Worm (Caenorhabditis elegans) whole organism, late embryonic: Measurements from ENCODE around the gene F18A1.7.

Experiments
- C08G9.2 ChIP-seq: sonication (generic microtip); optimal IDR thresholded peaks from 2 replicates; lab custom pipeline; 2016; ENCODE audit warnings: mild to moderate bottlenecking, missing genetic modification characterization, moderate library complexity, missing compliant biosample characterization
- ama-1 ChIP-seq: fragments of 150-350 bp; optimal IDR thresholded peaks from 2 replicates; lab custom pipeline; 2014
- ceh-2 ChIP-seq: sonication (generic microtip); optimal IDR thresholded peaks from 2 replicates; lab custom pipeline; 2016; ENCODE audit warnings: missing genotype, missing genetic modification characterization, missing compliant biosample characterization
- ceh-45 ChIP-seq: fragments of 200-800 bp; sonication (Bioruptor generic); IDR thresholded peaks from 2 replicates; pipeline ENCODE4 v1.3.6; 2022; ENCODE audit warnings: missing genetic modification reagents, missing genetic modification characterization, missing compliant biosample characterization
- ceh-9 ChIP-seq: sonication (generic microtip); optimal IDR thresholded peaks from 2 replicates; lab custom pipeline; 2016; ENCODE audit warnings: mild to moderate bottlenecking, missing genetic modification characterization, inconsistent platforms, missing compliant biosample characterization
- fkh-10 ChIP-seq: fragments of 150-350 bp; optimal IDR thresholded peaks from 2 replicates; lab custom pipeline; 2014; ENCODE audit warnings: missing biosample characterization, missing genetic modification reagents, missing genetic modification characterization
- odd-2 ChIP-seq: sonication (generic microtip); optimal IDR thresholded peaks from 2 replicates; lab custom pipeline; 2017; ENCODE audit warnings: antibody characterized with exemption, mild to moderate bottlenecking, missing genetic modification characterization, missing compliant biosample characterization
- pag-3 ChIP-seq: sonication (generic microtip); optimal IDR thresholded peaks from 2 replicates; lab custom pipeline; 2016; ENCODE audit warnings: missing compliant biosample characterization, missing genetic modification characterization, borderline replicate concordance
- pax-1 ChIP-seq: fragments of 150-350 bp; optimal IDR thresholded peaks from 2 replicates; lab custom pipeline; 2014; ENCODE audit warnings: missing biosample characterization, missing genetic modification characterization
- pha-2 ChIP-seq: sonication (generic microtip); optimal IDR thresholded peaks from 2 replicates; lab custom pipeline; 2017; ENCODE audit warnings: mild to moderate bottlenecking, missing genetic modification characterization, missing compliant biosample characterization
- pha-4 ChIP-seq: fragments of 150-350 bp; optimal IDR thresholded peaks from 2 replicates; lab custom pipeline; 2018; ENCODE audit warnings: missing biosample characterization, missing genetic modification reagents, missing genetic modification characterization
- pqm-1 ChIP-seq: sonication (generic microtip); optimal IDR thresholded peaks from 2 replicates; lab custom pipeline; 2016; ENCODE audit warnings: missing genetic modification characterization, missing compliant biosample characterization
- unc-42 ChIP-seq: sonication (generic microtip); optimal IDR thresholded peaks from 2 replicates; lab custom pipeline; 2016; ENCODE audit warnings: missing genotype, missing genetic modification characterization, missing compliant biosample characterization

- TF ChIP-seq pha-4 (no peak), C08G9.2 (tag; lab: Kevin White, UChicago) (no peak), pax-1 (no peak), pqm-1 (no peak), ceh-9 (tag; lab: Kevin White, UChicago) (no peak), pag-3 (no peak), ceh-2 (no peak), odd-2 (tag; lab: Kevin White, UChicago) (no peak), unc-42 (tag; lab: Kevin White, UChicago) (no peak), ceh-45 (no peak), ama-1 (lab: Kevin White, UChicago) (no peak), fkh-10 (GFP tag; lab: Kevin White, UChicago) (no peak), pha-2 (tag; lab: Kevin White, UChicago) (no peak)
Observed at ce11 chrII:7663028-7663427, 526 bp downstream of the F18A1.7 start.
